Worm (Caenorhabditis elegans) whole organism, L4/young adult: Measurements from ENCODE around the gene sre-35.

Source experiments
- W03F9.2 ChIP-seq: fragments of 150-350 bp; optimal IDR thresholded peaks from 2 replicates; lab custom pipeline; 2014; ENCODE audit warnings: missing biosample characterization, missing genetic modification characterization
- him-1 ChIP-seq: sonication (generic microtip); optimal IDR thresholded peaks from 2 replicates; lab custom pipeline; 2016; ENCODE audit warnings: missing genotype, missing genetic modification reagents, missing genetic modification characterization, missing compliant biosample characterization

DNA sequence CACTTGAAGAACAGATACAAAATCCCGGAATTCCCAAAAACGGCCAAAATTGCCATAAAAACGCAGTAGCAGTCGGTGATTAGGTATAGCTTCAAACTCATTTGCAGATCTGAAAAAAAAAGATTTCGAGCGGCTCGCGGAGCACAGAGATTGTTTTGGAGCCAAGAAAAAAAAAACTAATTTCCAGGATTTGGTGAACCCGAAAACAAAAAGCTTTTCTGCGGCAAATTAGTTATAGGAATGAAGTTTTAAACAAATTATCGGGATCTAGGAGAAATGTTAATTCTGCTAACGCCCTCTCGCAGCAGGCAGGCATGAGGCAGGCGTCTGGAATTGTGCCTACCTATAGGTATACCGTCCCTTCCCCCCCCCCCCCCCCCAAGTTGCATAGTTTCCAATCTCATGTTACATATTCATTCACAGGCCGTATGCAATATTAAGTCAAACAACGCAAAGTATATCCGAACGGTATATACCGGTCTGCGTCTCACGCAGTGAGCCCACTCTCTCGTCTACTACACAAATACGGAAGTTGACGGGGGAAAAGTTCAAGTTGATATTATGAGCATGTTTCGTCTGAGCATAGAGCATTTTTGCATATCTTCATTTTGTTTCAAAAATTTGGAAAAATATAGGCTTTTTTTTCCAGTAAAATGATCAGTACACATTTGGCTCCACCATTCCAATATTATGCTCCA is 7.8 kb downstream of the sre-35 start, which contains the start of the genes W05H5.1 and pitr-6:
- no peak for TF ChIP-seq W03F9.2 (tag; lab: Kevin White, UChicago)
- TF ChIP-seq him-1: no peak
